Worm (Caenorhabditis elegans): ENCODE measurements around the gene algn-2.

The algn-2 gene

ce11 chrII:5379614-5380077, 4.6 kb downstream of the algn-2 start, which contains the start of gene pkc-3 (continued):
- no peak for TF ChIP-seq ets-5 (GFP tag; IDR thresholded peaks at IDR 0.05)
- TF ChIP-seq unc-130 (tag; optimal IDR thresholded peaks at IDR 0.05), result no peak
- TF ChIP-seq unc-62 (GFP tag; optimal IDR thresholded peaks at IDR 0.05), result no peak
- peak; percentile 60 for TF ChIP-seq C16A3.4 (tag; optimal IDR thresholded peaks at IDR 0.05)
- TF ChIP-seq snpc-4 (tag; optimal IDR thresholded peaks at IDR 0.05), result no peak
- TF ChIP-seq nhr-84 (tag; optimal IDR thresholded peaks at IDR 0.05), result no peak
- TF ChIP-seq hlh-17 (GFP tag; optimal IDR thresholded peaks at IDR 0.05; ENCODE audit: borderline replicate concordance), result no peak
- TF ChIP-seq dpl-1 (GFP tag; optimal IDR thresholded peaks at IDR 0.05), result peak in 2 of 3 experiments; percentile 47 to 50
- TF ChIP-seq irx-1 (tag; optimal IDR thresholded peaks at IDR 0.05), result peak; percentile 29
- peak; percentile 53 to 54 for TF ChIP-seq efl-1 (optimal IDR thresholded peaks at IDR 0.05)
- peak; percentile 21 to 95 for TF ChIP-seq efl-1 (GFP tag; optimal IDR thresholded peaks at IDR 0.05 in 1 of 2)
- no peak for TF ChIP-seq fkh-10 (GFP tag; optimal IDR thresholded peaks at IDR 0.05)
- no peak for TF ChIP-seq hlh-4 (tag; optimal IDR thresholded peaks at IDR 0.05)
- no peak for TF ChIP-seq sptf-1 (tag; optimal IDR thresholded peaks at IDR 0.05)
- TF ChIP-seq jun-1 (tag; optimal IDR thresholded peaks at IDR 0.05), result peak; percentile 20
- peak in 1 of 2 experiments; percentile 36 for TF ChIP-seq mdl-1 (tag; optimal IDR thresholded peaks at IDR 0.05)
- no peak for TF ChIP-seq nhr-76 (tag; optimal IDR thresholded peaks at IDR 0.05)
- peak; percentile 12 for TF ChIP-seq lir-3 (tag; optimal IDR thresholded peaks at IDR 0.05; ENCODE audit: poor library complexity)
- peak; percentile 56 for TF ChIP-seq nhr-19 (GFP tag; conservative IDR thresholded peaks at IDR 0.05)
- TF ChIP-seq skn-1 (tag; optimal IDR thresholded peaks at IDR 0.05), result peak; percentile 51
- no peak for TF ChIP-seq pax-3 (tag; optimal IDR thresholded peaks at IDR 0.05)
- peak; percentile 84 for TF ChIP-seq blmp-1 (tag; optimal IDR thresholded peaks at IDR 0.05)
- TF ChIP-seq nhr-28 (tag; optimal IDR thresholded peaks at IDR 0.05), result no peak
- no peak for TF ChIP-seq unc-86 (tag; optimal IDR thresholded peaks at IDR 0.05)
- peak; percentile 11 for TF ChIP-seq aly-2 (tag; optimal IDR thresholded peaks at IDR 0.05)
- peak; percentile 17 for TF ChIP-seq lin-15B (tag; optimal IDR thresholded peaks at IDR 0.05)
- TF ChIP-seq nhr-20 (tag; optimal IDR thresholded peaks at IDR 0.05), result peak; percentile 81
- no peak for TF ChIP-seq dsc-1 (tag; optimal IDR thresholded peaks at IDR 0.05)
- TF ChIP-seq nhr-85 (tag), result peak; percentile 81
- TF ChIP-seq hpl-2 (GFP tag; optimal IDR thresholded peaks at IDR 0.05), result peak; percentile 67
- TF ChIP-seq sup-37 (GFP tag; optimal IDR thresholded peaks at IDR 0.05), result no peak
- TF ChIP-seq ceh-88 (GFP tag; IDR thresholded peaks at IDR 0.05), result no peak

- TF ChIP-seq C04F5.9 (tag; optimal IDR thresholded peaks at IDR 0.05) (no peak), efl-1 (optimal IDR thresholded peaks at IDR 0.05) (no peak), efl-1 (GFP tag; optimal IDR thresholded peaks at IDR 0.05 in 1 of 2) (peak in 1 of 2 experiments; percentile 61)
Observed at ce11 chrII:5384282-5384681, 9.2 kb downstream of the algn-2 start.

ce11 chrII:5387217-5387616, 12.2 kb downstream of the algn-2 start, which contains the start of gene ccpp-6:
ccpp-6 (minus strand) TSS chrII:5387317.
- no peak for TF ChIP-seq egl-13 (tag; optimal IDR thresholded peaks at IDR 0.05)
- no peak for TF ChIP-seq efl-1 (optimal IDR thresholded peaks at IDR 0.05)
- peak in 1 of 2 experiments; percentile 3 for TF ChIP-seq efl-1 (GFP tag; optimal IDR thresholded peaks at IDR 0.05 in 1 of 2)

ce11 chrII:5388786-5389421, 13.8 kb downstream of the algn-2 start, which contains the start of gene rsp-4:
rsp-4 (minus strand) TSS chrII:5388836.
- no peak for TF ChIP-seq efl-1 (optimal IDR thresholded peaks at IDR 0.05)
- peak in 1 of 2 experiments; percentile 4 for TF ChIP-seq efl-1 (GFP tag; optimal IDR thresholded peaks at IDR 0.05 in 1 of 2)
- TF ChIP-seq nhr-85 (tag), result peak; percentile 29
- TF ChIP-seq lsy-2 (tag; optimal IDR thresholded peaks at IDR 0.05), result no peak
- no peak for TF ChIP-seq aha-1 (tag; optimal IDR thresholded peaks at IDR 0.05)
- TF ChIP-seq unc-86 (tag; optimal IDR thresholded peaks at IDR 0.05), result no peak
- TF ChIP-seq Y116A8C.19 (tag; optimal IDR thresholded peaks at IDR 0.05; ENCODE audit: borderline replicate concordance), result no peak
- no peak for TF ChIP-seq dpl-1 (GFP tag; optimal IDR thresholded peaks at IDR 0.05)
- no peak for TF ChIP-seq lin-15B (tag; optimal IDR thresholded peaks at IDR 0.05)
- TF ChIP-seq sup-37 (GFP tag; optimal IDR thresholded peaks at IDR 0.05), result no peak
- TF ChIP-seq ceh-63 (GFP tag; optimal IDR thresholded peaks at IDR 0.05), result peak; percentile 16
- TF ChIP-seq mab-9 (GFP tag; IDR thresholded peaks at IDR 0.05), result no peak
